Fruit fly (Drosophila melanogaster) whole organism, pupa: ENCODE measurements around the gene Bap60.
"Not testable (repeated sequence)": the region's sequence is repeated elsewhere in the genome, so short reads cannot be mapped to it uniquely, and the experiment has no call there.

ENCODE experiments used
- CG32121 ChIP-seq: fragments of 200-800 bp; sonication (Bioruptor generic); IDR thresholded peaks from 2 replicates; pipeline ENCODE4 v1.3.6; 2022; ENCODE audit warnings: missing biosample characterization, missing genetic modification characterization
- EcR ChIP-seq: fragments of 200-800 bp; sonication (Bioruptor generic); optimal IDR thresholded peaks from 3 replicates; lab custom pipeline; 2019; ENCODE audit warnings: missing biosample characterization, missing genetic modification characterization, mild to moderate bottlenecking, moderate library complexity, missing genetic modification reagents
- Snoo ChIP-seq: fragments of 200-800 bp; sonication (Bioruptor generic); optimal IDR thresholded peaks from 3 replicates; lab custom pipeline; 2017; ENCODE audit warnings: missing biosample characterization, mild to moderate bottlenecking, missing genetic modification characterization, inconsistent platforms

DNA sequence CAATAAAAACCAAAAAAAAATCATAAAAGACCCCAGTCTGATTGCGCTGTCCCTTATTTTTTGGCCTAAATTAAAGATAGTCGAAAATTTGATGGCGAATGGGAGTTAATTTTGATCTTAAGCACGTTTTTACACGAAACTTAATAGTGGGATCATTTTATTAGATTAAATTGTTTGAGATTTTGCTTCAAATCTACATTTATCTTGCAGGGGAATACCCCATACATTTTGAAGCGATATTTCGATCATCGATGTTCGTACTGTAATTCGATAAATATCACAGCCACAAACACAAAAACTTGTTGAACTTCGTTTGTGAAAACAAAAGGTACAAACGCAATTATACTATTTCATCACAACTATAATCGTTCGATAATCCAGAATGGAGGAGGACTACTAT is 18.4 kb upstream of the Bap60 start, which contains the start of gene CG32640:
- TF ChIP-seq Snoo (tag; lab: Kevin White, UChicago); CG32121; EcR (GFP tag; lab: Kevin White, UChicago): not testable (repeated sequence)
